Fruit fly (Drosophila melanogaster): ENCODE measurements around the gene Mhcl.

The Mhcl gene

DNA sequence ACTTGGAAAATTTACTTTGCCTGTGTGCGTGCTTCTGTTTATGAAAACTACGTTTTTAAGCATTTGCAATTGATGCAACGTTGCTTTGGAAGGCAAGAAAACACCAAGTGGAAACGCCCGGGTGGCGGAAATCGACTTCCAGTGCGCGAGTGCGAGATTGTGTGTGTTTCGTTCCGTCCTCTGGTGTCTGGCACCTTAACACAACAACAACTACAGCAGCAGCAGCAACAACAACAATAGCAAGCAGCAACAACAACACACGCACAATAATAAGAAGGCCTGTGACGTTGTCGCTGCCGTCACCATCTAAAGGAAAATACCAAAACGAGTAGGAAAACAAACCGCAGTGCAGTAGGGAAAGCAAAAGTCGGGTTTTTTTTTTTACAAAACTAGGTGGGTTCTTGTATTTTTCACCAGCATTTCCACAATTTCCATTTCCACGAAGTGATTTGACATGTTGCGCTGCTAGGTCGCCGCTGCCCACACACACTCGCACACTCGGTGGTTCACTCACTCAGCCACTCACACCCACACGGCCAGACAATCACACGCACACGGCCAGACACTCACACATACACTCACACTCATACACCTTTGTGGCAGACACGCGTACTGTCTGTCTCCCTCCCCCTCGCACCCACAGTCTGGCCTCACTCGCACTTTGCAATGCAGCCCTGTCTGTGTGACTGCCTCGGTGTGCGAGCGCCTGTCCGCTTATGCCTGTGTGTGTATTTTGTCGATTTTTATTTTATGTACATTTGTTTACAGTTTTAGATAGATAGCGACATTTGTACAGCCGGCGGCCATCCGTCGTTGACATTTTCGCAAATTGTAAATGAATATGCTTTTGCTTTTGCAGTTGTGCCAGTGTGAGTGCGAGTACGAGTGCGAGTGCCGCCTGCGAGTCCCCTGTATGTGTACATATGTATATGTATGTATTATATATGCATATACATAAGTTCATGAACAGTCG, 993 bp upstream of the Mhcl start (continued):
- no peak for TF ChIP-seq sisA (GFP tag; IDR thresholded peaks at IDR 0.05)
- TF ChIP-seq Chrac-16 (GFP tag; optimal IDR thresholded peaks at IDR 0.05), result no peak
- no peak for TF ChIP-seq Fer1 (GFP tag; optimal IDR thresholded peaks at IDR 0.05)
- TF ChIP-seq CG7928 (GFP tag; optimal IDR thresholded peaks at IDR 0.05), result no peak
- TF ChIP-seq CG43689 (GFP tag; IDR thresholded peaks at IDR 0.05), result no peak
- TF ChIP-seq zf30C (GFP tag; optimal IDR thresholded peaks at IDR 0.05), result no peak
- TF ChIP-seq rib (GFP tag; IDR thresholded peaks at IDR 0.05), result peak; percentile 87
- no peak for TF ChIP-seq mirr (GFP tag; optimal IDR thresholded peaks at IDR 0.05)
- TF ChIP-seq ind (GFP tag; optimal IDR thresholded peaks at IDR 0.05), result no peak
- no peak for TF ChIP-seq hb (GFP tag; IDR thresholded peaks at IDR 0.05; ENCODE audit: partially characterized antibody)
- peak; percentile 33; the same call in 1 of the 2 replicates for TF ChIP-seq klu (GFP tag; IDR thresholded peaks at IDR 0.05)
- TF ChIP-seq gce (GFP tag; IDR thresholded peaks at IDR 0.05), result no peak
- no peak for TF ChIP-seq CG12219 (GFP tag; optimal IDR thresholded peaks at IDR 0.05)
- peak; percentile 62; the same call in 1 of the 2 replicates for TF ChIP-seq NFAT (GFP tag; IDR thresholded peaks at IDR 0.05)
- no peak for TF ChIP-seq amos (GFP tag; IDR thresholded peaks at IDR 0.05; ENCODE audit: partially characterized antibody)
- no peak for TF ChIP-seq NfI (GFP tag; optimal IDR thresholded peaks at IDR 0.05)
- TF ChIP-seq CG2199 (GFP tag; IDR thresholded peaks at IDR 0.05), result 0 out of 3 replicates have a peak, but pooled peaks have one; percentile 61
- peak; percentile 61 for TF ChIP-seq Side (GFP tag; optimal IDR thresholded peaks at IDR 0.05)
- TF ChIP-seq CG13287 (GFP tag; IDR thresholded peaks at IDR 0.05; ENCODE audit: partially characterized antibody), result no peak; the same call in 1 of the 2 replicates
- no peak for TF ChIP-seq run (tag; optimal IDR thresholded peaks at IDR 0.05)
- no peak for TF ChIP-seq CG10654 (GFP tag; optimal IDR thresholded peaks at IDR 0.05)
- peak; percentile 6 for TF ChIP-seq YL-1 (GFP tag; optimal IDR thresholded peaks at IDR 0.05)
- TF ChIP-seq Gsc (GFP tag; IDR thresholded peaks at IDR 0.05), result no peak
- TF ChIP-seq otp (GFP tag; IDR thresholded peaks at IDR 0.05), result no peak
- peak; percentile 54 for TF ChIP-seq lab (GFP tag; optimal IDR thresholded peaks at IDR 0.05)
- TF ChIP-seq Nf-YC (tag; optimal IDR thresholded peaks at IDR 0.05), result no peak
- peak; percentile 100 for TF ChIP-seq CG4360 (GFP tag; IDR thresholded peaks at IDR 0.05)
- TF ChIP-seq CG1024 (GFP tag; IDR thresholded peaks at IDR 0.05), result no peak
- TF ChIP-seq hkb (optimal IDR thresholded peaks at IDR 0.05), result no peak
- TF ChIP-seq hkb (GFP tag; IDR thresholded peaks at IDR 0.05), result 0 out of 2 replicates have a peak, but pooled peaks have one; percentile 8
- TF ChIP-seq CG12236 (GFP tag; optimal IDR thresholded peaks at IDR 0.05), result no peak
- no peak for TF ChIP-seq bowl (GFP tag; IDR thresholded peaks at IDR 0.05)
- no peak for TF ChIP-seq CG8089 (GFP tag; optimal IDR thresholded peaks at IDR 0.05)
- TF ChIP-seq wek (GFP tag; optimal IDR thresholded peaks at IDR 0.05), result no peak
- TF ChIP-seq Dp (GFP tag; optimal IDR thresholded peaks at IDR 0.05), result no peak
- TF ChIP-seq Hand (GFP tag; optimal IDR thresholded peaks at IDR 0.05), result no peak
- no peak for TF ChIP-seq CG15269 (tag; optimal IDR thresholded peaks at IDR 0.05)
- no peak for TF ChIP-seq CG2202 (tag; optimal IDR thresholded peaks at IDR 0.05)
- 0 out of 3 replicates have a peak, but pooled peaks have one; percentile 5 for TF ChIP-seq CG34224 (GFP tag; IDR thresholded peaks at IDR 0.05; ENCODE audit: partially characterized antibody)
- no peak for TF ChIP-seq CG9817 (tag; optimal IDR thresholded peaks at IDR 0.05)
- no peak for TF ChIP-seq tx (GFP tag; optimal IDR thresholded peaks at IDR 0.05)
- no peak for TF ChIP-seq ken (GFP tag; IDR thresholded peaks at IDR 0.05)
- peak; percentile 96 for TF ChIP-seq z (GFP tag; IDR thresholded peaks at IDR 0.05)
- peak; percentile 33 for TF ChIP-seq pzg (GFP tag; optimal IDR thresholded peaks at IDR 0.05)
- TF ChIP-seq croc (GFP tag; conservative IDR thresholded peaks at IDR 0.05), result no peak
- no peak for TF ChIP-seq nerfin-2 (GFP tag; IDR thresholded peaks at IDR 0.05; ENCODE audit: partially characterized antibody)
- peak; percentile 49 for TF ChIP-seq CG17829 (tag; optimal IDR thresholded peaks at IDR 0.05)
- TF ChIP-seq Bdp1 (GFP tag; optimal IDR thresholded peaks at IDR 0.05), result no peak
- no peak; the same call in 1 of the 2 replicates for TF ChIP-seq tna (GFP tag; IDR thresholded peaks at IDR 0.05; ENCODE audit: partially characterized antibody)
